Fruit fly (Drosophila melanogaster) whole organism, embryonic: Measurements from ENCODE around the gene CG44261.

ENCODE experiments used
- CG10565 ChIP-seq: fragments of 200-800 bp; sonication (Bioruptor generic); optimal IDR thresholded peaks from 3 replicates; lab custom pipeline; 2016; ENCODE audit warnings: missing biosample characterization, mild to moderate bottlenecking, missing genetic modification characterization
- CG12236 ChIP-seq: fragments of 200-800 bp; sonication (Bioruptor generic); optimal IDR thresholded peaks from 2 replicates; lab custom pipeline; 2016; ENCODE audit warnings: missing biosample characterization, missing genetic modification characterization
- CG14014 ChIP-seq: fragments of 200-800 bp; sonication (Bioruptor generic); IDR thresholded peaks from 2 replicates; pipeline ENCODE4 v1.3.6; 2022; ENCODE audit warnings: missing biosample characterization, missing genetic modification characterization
- CG1603 ChIP-seq: fragments of 200-800 bp; sonication (Bioruptor generic); optimal IDR thresholded peaks from 2 replicates; lab custom pipeline; 2019; ENCODE audit warnings: missing biosample characterization, mild to moderate bottlenecking, missing genetic modification characterization, moderate library complexity
- CG18599 ChIP-seq: fragments of 200-800 bp; sonication (Bioruptor generic); optimal IDR thresholded peaks from 3 replicates; lab custom pipeline; 2017; ENCODE audit warnings: missing biosample characterization, missing genetic modification characterization, mild to moderate bottlenecking, moderate library complexity, missing genetic modification reagents
- CG2116 ChIP-seq: fragments of 200-800 bp; sonication (Bioruptor generic); optimal IDR thresholded peaks from 3 replicates; lab custom pipeline; 2018; ENCODE audit warnings: missing biosample characterization, mild to moderate bottlenecking, missing genetic modification characterization
- CG3065 ChIP-seq: fragments of 200-800 bp; sonication (Bioruptor generic); optimal IDR thresholded peaks from 2 replicates; lab custom pipeline; 2016; ENCODE audit warnings: missing biosample characterization, missing genetic modification characterization
- CG3847 ChIP-seq: fragments of 200-800 bp; sonication (Bioruptor generic); IDR thresholded peaks from 2 replicates; pipeline ENCODE4 v1.3.6; 2022; ENCODE audit warnings: missing biosample characterization, missing genetic modification characterization
- CG43689 ChIP-seq: fragments of 200-800 bp; sonication (Bioruptor generic); IDR thresholded peaks from 2 replicates; pipeline ENCODE4 v1.3.6; 2022; ENCODE audit warnings: missing biosample characterization, missing genetic modification characterization
- CG4617 ChIP-seq: fragments of 200-800 bp; sonication (Bioruptor generic); optimal IDR thresholded peaks from 3 replicates; lab custom pipeline; 2016; ENCODE audit warnings: missing biosample characterization, missing genetic modification characterization, borderline replicate concordance
- CG5953 ChIP-seq: fragments of 200-800 bp; sonication (Bioruptor generic); IDR thresholded peaks from 2 replicates; pipeline ENCODE4 v1.3.6; 2022; ENCODE audit warnings: missing biosample characterization, missing genetic modification characterization
- CG6654 ChIP-seq: fragments of 200-800 bp; sonication (Bioruptor generic); optimal IDR thresholded peaks from 2 replicates; lab custom pipeline; 2017; ENCODE audit warnings: missing biosample characterization, mild to moderate bottlenecking, missing genetic modification characterization
- CG7372 ChIP-seq: fragments of 200-800 bp; sonication (Bioruptor generic); IDR thresholded peaks from 2 replicates; pipeline ENCODE4 v1.3.6; 2022; ENCODE audit warnings: missing biosample characterization, missing genetic modification characterization
- CG7556 ChIP-seq: fragments of 200-800 bp; sonication (Bioruptor generic); optimal IDR thresholded peaks from 2 replicates; lab custom pipeline; 2017; ENCODE audit warnings: missing biosample characterization, mild to moderate bottlenecking, missing genetic modification characterization
- CG7786 ChIP-seq: fragments of 200-800 bp; sonication (Bioruptor generic); optimal IDR thresholded peaks from 2 replicates; lab custom pipeline; 2016; ENCODE audit warnings: missing biosample characterization, missing genetic modification characterization
- CG7963 ChIP-seq: fragments of 200-800 bp; sonication (Bioruptor generic); IDR thresholded peaks from 3 replicates; pipeline ENCODE4 v1.3.6; 2022; ENCODE audit warnings: missing biosample characterization, missing genetic modification characterization; ENCODE audit not compliant: partially characterized antibody
- CG8290 ChIP-seq, 3 experiments: fragments of 200-800 bp; sonication (Bioruptor generic); optimal IDR thresholded peaks; 2 replicates each; lab custom pipeline; 2016 to 2019; ENCODE audit warnings: missing biosample characterization in 3 of 3, missing genetic modification characterization in 3 of 3, mild to moderate bottlenecking in 2 of 3, moderate library complexity in 1 of 3
- CG8359 ChIP-seq: fragments of 200-800 bp; sonication (Bioruptor generic); optimal IDR thresholded peaks from 2 replicates; lab custom pipeline; 2017; ENCODE audit warnings: missing biosample characterization, mild to moderate bottlenecking, missing genetic modification characterization, borderline replicate concordance
- CG9817 ChIP-seq: fragments of 200-800 bp; sonication (Bioruptor generic); optimal IDR thresholded peaks from 2 replicates; lab custom pipeline; 2018; ENCODE audit warnings: missing biosample characterization, mild to moderate bottlenecking, missing genetic modification characterization, moderate library complexity
- Chrac-16 ChIP-seq: fragments of 200-800 bp; sonication (Bioruptor generic); optimal IDR thresholded peaks from 3 replicates; lab custom pipeline; 2016; ENCODE audit warnings: missing biosample characterization, missing genetic modification characterization
- Doc2 ChIP-seq: fragments of 200-800 bp; sonication (Bioruptor generic); IDR thresholded peaks from 2 replicates; pipeline ENCODE4 v1.3.6; 2022; ENCODE audit warnings: missing biosample characterization, missing genetic modification characterization
- GATAe ChIP-seq: fragments of 200-800 bp; sonication (Bioruptor generic); conservative IDR thresholded peaks from 2 replicates; pipeline ENCODE4 v1.3.6; 2022; ENCODE audit warnings: missing biosample characterization, missing genetic modification characterization
- HLH3B ChIP-seq: fragments of 200-800 bp; sonication (Bioruptor generic); IDR thresholded peaks from 2 replicates; pipeline ENCODE4 v1.3.6; 2022; ENCODE audit warnings: missing biosample characterization, missing genetic modification characterization
- MTF-1 ChIP-seq: fragments of 200-800 bp; sonication (Bioruptor generic); optimal IDR thresholded peaks from 2 replicates; lab custom pipeline; 2018; ENCODE audit warnings: missing biosample characterization, mild to moderate bottlenecking, missing genetic modification characterization, borderline replicate concordance
- Poxn ChIP-seq: fragments of 200-800 bp; sonication (Bioruptor generic); IDR thresholded peaks from 2 replicates; pipeline ENCODE4 v1.3.6; 2022; ENCODE audit warnings: missing biosample characterization, missing genetic modification characterization
- Spps ChIP-seq: fragments of 200-800 bp; sonication (Bioruptor generic); optimal IDR thresholded peaks from 2 replicates; lab custom pipeline; 2018; ENCODE audit warnings: missing biosample characterization, mild to moderate bottlenecking, missing genetic modification characterization
- Ssrp ChIP-seq: fragments of 200-800 bp; sonication (Bioruptor generic); optimal IDR thresholded peaks from 2 replicates; lab custom pipeline; 2018; ENCODE audit warnings: missing biosample characterization, mild to moderate bottlenecking, missing genetic modification characterization, moderate library complexity
- YL-1 ChIP-seq: fragments of 200-800 bp; sonication (Bioruptor generic); optimal IDR thresholded peaks from 3 replicates; lab custom pipeline; 2017; ENCODE audit warnings: missing biosample characterization, mild to moderate bottlenecking, missing genetic modification characterization
- aop ChIP-seq: fragments of 200-800 bp; sonication (Bioruptor generic); IDR thresholded peaks from 2 replicates; pipeline ENCODE4 v1.3.6; 2022; ENCODE audit warnings: missing biosample characterization, missing genetic modification characterization
- cad ChIP-seq: fragments of >200 bp; optimal IDR thresholded peaks from 2 replicates; lab custom pipeline; 2017; ENCODE audit warnings: missing biosample characterization, missing genetic modification characterization
- cas ChIP-seq: fragments of 200-800 bp; sonication (Bioruptor generic); IDR thresholded peaks from 2 replicates; pipeline ENCODE4 v1.3.6; 2022; ENCODE audit warnings: missing biosample characterization, missing genetic modification characterization
- ci ChIP-seq: fragments of 200-800 bp; sonication (Bioruptor generic); IDR thresholded peaks from 3 replicates; pipeline ENCODE4 v1.3.6; 2022; ENCODE audit warnings: missing biosample characterization, missing genetic modification characterization
- corto ChIP-seq: fragments of 200-800 bp; sonication (Bioruptor generic); optimal IDR thresholded peaks from 2 replicates; lab custom pipeline; 2016; ENCODE audit warnings: missing biosample characterization, mild to moderate bottlenecking, missing genetic modification characterization, moderate library complexity
- crp ChIP-seq, 2 experiments: fragments of 200-800 bp; sonication (Bioruptor generic); optimal IDR thresholded peaks; 2 replicates in 1 of 2; 3 replicates in 1 of 2; lab custom pipeline; 2017; ENCODE audit warnings: missing biosample characterization in 2 of 2, missing genetic modification characterization in 2 of 2, mild to moderate bottlenecking in 1 of 2, moderate library complexity in 1 of 2
- cwo ChIP-seq: fragments of 200-800 bp; sonication (Bioruptor generic); optimal IDR thresholded peaks from 3 replicates; lab custom pipeline; 2017; ENCODE audit warnings: missing biosample characterization, missing genetic modification characterization, mild to moderate bottlenecking, moderate library complexity, missing genetic modification reagents
- dpn ChIP-seq, 2 experiments: fragments of 200-800 bp; sonication (Bioruptor generic); optimal IDR thresholded peaks; 3 replicates each; lab custom pipeline; 2016; ENCODE audit warnings: missing biosample characterization in 2 of 2, missing genetic modification characterization in 2 of 2
- emc ChIP-seq: fragments of 200-800 bp; sonication (Bioruptor generic); optimal IDR thresholded peaks from 2 replicates; lab custom pipeline; 2016; ENCODE audit warnings: missing biosample characterization, missing genetic modification characterization
- en ChIP-seq: fragments of 200-800 bp; sonication (Bioruptor generic); optimal IDR thresholded peaks from 2 replicates; lab custom pipeline; 2016; ENCODE audit warnings: missing biosample characterization, missing genetic modification characterization
- esg ChIP-seq: fragments of 200-800 bp; sonication (Bioruptor generic); conservative IDR thresholded peaks from 2 replicates; pipeline ENCODE4 v1.3.6; 2022; ENCODE audit warnings: missing biosample characterization, missing genetic modification characterization
- ftz-f1 ChIP-seq: fragments of 200-800 bp; sonication (Bioruptor generic); optimal IDR thresholded peaks from 2 replicates; lab custom pipeline; 2016; ENCODE audit warnings: missing biosample characterization, missing genetic modification characterization
- gem ChIP-seq: fragments of 200-800 bp; sonication (Bioruptor generic); optimal IDR thresholded peaks from 2 replicates; lab custom pipeline; 2019; ENCODE audit warnings: missing biosample characterization, mild to moderate bottlenecking, missing genetic modification characterization, moderate library complexity
- ken ChIP-seq: fragments of 200-800 bp; sonication (Bioruptor generic); IDR thresholded peaks from 3 replicates; pipeline ENCODE4 v1.3.6; 2022; ENCODE audit warnings: missing biosample characterization, missing genetic modification characterization
- nerfin-1 ChIP-seq: fragments of 200-800 bp; sonication (Bioruptor generic); optimal IDR thresholded peaks from 3 replicates; lab custom pipeline; 2019; ENCODE audit warnings: missing biosample characterization, mild to moderate bottlenecking, missing genetic modification characterization, moderate library complexity
- nmo ChIP-seq: fragments of 200-800 bp; sonication (Bioruptor generic); optimal IDR thresholded peaks from 2 replicates; lab custom pipeline; 2018; ENCODE audit warnings: missing biosample characterization, mild to moderate bottlenecking, missing genetic modification characterization, moderate library complexity
- org-1 ChIP-seq: fragments of 200-800 bp; sonication (Bioruptor generic); optimal IDR thresholded peaks from 2 replicates; lab custom pipeline; 2017; ENCODE audit warnings: missing biosample characterization, missing genetic modification characterization
- psq ChIP-seq: fragments of 200-800 bp; sonication (Bioruptor generic); optimal IDR thresholded peaks from 2 replicates; lab custom pipeline; 2017; ENCODE audit warnings: missing biosample characterization, missing genetic modification characterization
- schlank ChIP-seq: fragments of 200-800 bp; sonication (Bioruptor generic); optimal IDR thresholded peaks from 2 replicates; lab custom pipeline; 2018; ENCODE audit warnings: missing biosample characterization, mild to moderate bottlenecking, missing genetic modification characterization
- tin ChIP-seq: fragments of 200-800 bp; sonication (Bioruptor generic); optimal IDR thresholded peaks from 3 replicates; lab custom pipeline; 2016; ENCODE audit warnings: missing biosample characterization, missing genetic modification characterization
- trh ChIP-seq: fragments of 200-800 bp; sonication (Bioruptor generic); optimal IDR thresholded peaks from 2 replicates; lab custom pipeline; 2016; ENCODE audit warnings: missing biosample characterization, missing genetic modification characterization
- zen ChIP-seq: fragments of 200-800 bp; sonication (Bioruptor generic); optimal IDR thresholded peaks from 3 replicates; lab custom pipeline; 2018; ENCODE audit warnings: missing biosample characterization, mild to moderate bottlenecking, missing genetic modification characterization, moderate library complexity

Gene CG44261

DNA sequence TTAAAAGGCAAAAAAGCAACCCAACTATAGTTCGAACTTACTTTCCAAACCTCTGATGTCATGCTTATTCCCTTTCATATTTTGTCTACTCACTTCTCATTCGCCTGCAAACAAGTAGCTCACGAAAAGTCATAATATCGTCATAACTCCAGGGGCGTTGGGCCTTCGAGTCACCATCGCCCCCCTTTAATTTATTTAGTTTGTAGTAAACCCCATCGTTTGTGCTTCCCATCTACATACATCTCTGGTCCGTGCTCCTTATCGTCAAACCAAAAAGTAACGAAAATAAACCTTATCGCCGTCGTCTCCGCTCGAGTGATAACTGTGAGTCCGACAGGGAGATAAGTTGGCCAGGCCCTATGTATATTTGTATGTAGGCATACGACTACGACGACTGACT lies 21.0 kb upstream of the CG44261 start (continued):
- TF ChIP-seq schlank (tag; lab: Kevin White, UChicago) (peak; percentile 72), CG5953 (GFP tag; lab: Robert Waterston, UW) (peak; percentile 67; the same call in 1 of the 2 replicates), psq (GFP tag; lab: Kevin White, UChicago) (no peak), CG12236 (GFP tag; lab: Kevin White, UChicago) (no peak), HLH3B (GFP tag; lab: Robert Waterston, UW) (peak; percentile 69), nmo (GFP tag; lab: Kevin White, UChicago) (peak; percentile 33), corto (GFP tag; lab: Kevin White, UChicago) (peak; percentile 63), YL-1 (GFP tag; lab: Kevin White, UChicago) (no peak), GATAe (peak; percentile 69), CG7786 (peak; percentile 79), CG18599 (GFP tag; lab: Kevin White, UChicago) (peak; percentile 94), CG43689 (GFP tag; lab: Robert Waterston, UW) (0 out of 2 replicates have a peak, but pooled peaks have one; percentile 7), CG3847 (GFP tag; lab: Robert Waterston, UW) (peak; percentile 74), CG8290 (GFP tag; optimal IDR thresholded peaks at IDR 0.05; lab: Kevin White, UChicago) (peak; percentile 34), CG8290 (tag; optimal IDR thresholded peaks at IDR 0.05; lab: Kevin White, UChicago) (peak in 1 of 2 experiments; percentile 95), CG14014 (peak; percentile 79), Doc2 (GFP tag; lab: Robert Waterston, UW) (no peak), CG2116 (GFP tag; lab: Kevin White, UChicago) (no peak), ftz-f1 (GFP tag; lab: Kevin White, UChicago) (peak; percentile 4), crp (GFP tag; optimal IDR thresholded peaks at IDR 0.05; lab: Kevin White, UChicago) (no peak), CG7372 (GFP tag; lab: Robert Waterston, UW) (peak; percentile 36; the same call in 1 of the 2 replicates), ken (GFP tag; lab: Robert Waterston, UW) (peak; percentile 58; the same call in 1 of the 3 replicates), CG7963 (GFP tag; lab: Robert Waterston, UW) (no peak), emc (GFP tag; lab: Kevin White, UChicago) (peak; percentile 61), gem (tag; lab: Kevin White, UChicago) (peak; percentile 63), CG1603 (tag; lab: Kevin White, UChicago) (peak; percentile 52), aop (no peak), Spps (tag; lab: Kevin White, UChicago) (no peak), CG9817 (tag; lab: Kevin White, UChicago) (peak; percentile 48), cas (GFP tag; lab: Robert Waterston, UW) (peak; percentile 47; the same call in 1 of the 2 replicates), en (GFP tag; lab: Kevin White, UChicago) (no peak), CG8359 (no peak), zen (tag; lab: Kevin White, UChicago) (no peak), CG10565 (GFP tag; lab: Kevin White, UChicago) (no peak), trh (GFP tag; lab: Kevin White, UChicago) (no peak), org-1 (GFP tag; lab: Kevin White, UChicago) (no peak), Poxn (no peak), dpn (GFP tag; optimal IDR thresholded peaks at IDR 0.05; lab: Kevin White, UChicago) (peak; percentile 63 to 72), cad (GFP tag; lab: Kevin White, UChicago) (no peak), CG4617 (GFP tag; lab: Kevin White, UChicago) (no peak), MTF-1 (GFP tag; lab: Kevin White, UChicago) (peak; percentile 41), Chrac-16 (peak; percentile 1), esg (0 out of 2 replicates have a peak, but pooled peaks have one; percentile 37), CG7556 (GFP tag; lab: Kevin White, UChicago) (peak; percentile 49), Ssrp (peak; percentile 4), ci (peak; percentile 84), nerfin-1 (tag; lab: Kevin White, UChicago) (no peak), cwo (peak; percentile 88), tin (GFP tag; lab: Kevin White, UChicago) (peak; percentile 39), CG6654 (GFP tag; lab: Kevin White, UChicago) (no peak), CG3065 (peak; percentile 19)
